Fruit fly (Drosophila melanogaster): Measurements from ENCODE around the gene CG31546.

The CG31546 gene

dm6 chr3R:5624115-5624878 lies 11.1 kb downstream of the CG31546 start, which contains the start of the genes Dph4, Spec2 and RpL13A (continued):
- TF ChIP-seq Deaf1 (tag; optimal IDR thresholded peaks at IDR 0.05) (peak; percentile 69), Hsf (GFP tag; optimal IDR thresholded peaks at IDR 0.05) (peak; percentile 87), CG7271 (tag; optimal IDR thresholded peaks at IDR 0.05) (peak; percentile 97), cato (GFP tag; optimal IDR thresholded peaks at IDR 0.05; ENCODE audit: borderline replicate concordance) (peak; percentile 76), pros (GFP tag; optimal IDR thresholded peaks at IDR 0.05) (peak; percentile 44), E2f2 (GFP tag; IDR thresholded peaks at IDR 0.05) (no peak), zen (tag; optimal IDR thresholded peaks at IDR 0.05) (peak; percentile 85), CG4707 (GFP tag; optimal IDR thresholded peaks at IDR 0.05) (peak; percentile 93), HHEX (GFP tag; optimal IDR thresholded peaks at IDR 0.05) (peak; percentile 96), jing (GFP tag; optimal IDR thresholded peaks at IDR 0.05) (peak; percentile 72), CG16863 (GFP tag; optimal IDR thresholded peaks at IDR 0.05) (peak; percentile 86), slp2 (GFP tag; optimal IDR thresholded peaks at IDR 0.05) (peak; percentile 88), zfh1 (GFP tag; IDR thresholded peaks at IDR 0.05) (no peak), Dref (GFP tag; IDR thresholded peaks at IDR 0.05) (no peak), lov (optimal IDR thresholded peaks at IDR 0.05) (no peak), lov (GFP tag; IDR thresholded peaks at IDR 0.05) (no peak), CG1603 (tag; optimal IDR thresholded peaks at IDR 0.05) (peak; percentile 96), PHDP (tag; optimal IDR thresholded peaks at IDR 0.05) (peak; percentile 92), Ets65A (GFP tag) (peak; percentile 98), oc (tag; optimal IDR thresholded peaks at IDR 0.05) (peak; percentile 80), Jarid2 (GFP tag; optimal IDR thresholded peaks at IDR 0.05) (peak; percentile 80), CG17361 (GFP tag; IDR thresholded peaks at IDR 0.05) (no peak), hbn (GFP tag; IDR thresholded peaks at IDR 0.05; ENCODE audit: partially characterized antibody) (no peak), danr (GFP tag; IDR thresholded peaks at IDR 0.05) (no peak), CG33213 (GFP tag; optimal IDR thresholded peaks at IDR 0.05) (peak; percentile 98), CG10209 (GFP tag; optimal IDR thresholded peaks at IDR 0.05) (peak; percentile 94), sc (optimal IDR thresholded peaks at IDR 0.05) (no peak), sc (GFP tag; optimal IDR thresholded peaks at IDR 0.05) (peak; percentile 86), CG5180 (GFP tag; optimal IDR thresholded peaks at IDR 0.05) (peak; percentile 82), Gsc (GFP tag; IDR thresholded peaks at IDR 0.05) (no peak), crol (GFP tag; IDR thresholded peaks at IDR 0.05) (no peak), CG15479 (GFP tag; optimal IDR thresholded peaks at IDR 0.05) (peak; percentile 82), corto (GFP tag; optimal IDR thresholded peaks at IDR 0.05) (no peak), CG34224 (GFP tag; IDR thresholded peaks at IDR 0.05; ENCODE audit: partially characterized antibody) (no peak), cg (GFP tag; optimal IDR thresholded peaks at IDR 0.05) (no peak), Dbx (GFP tag; IDR thresholded peaks at IDR 0.05) (no peak), lilli (GFP tag; optimal IDR thresholded peaks at IDR 0.05) (peak; percentile 87), CG16779 (GFP tag; IDR thresholded peaks at IDR 0.05) (no peak), mld (GFP tag; IDR thresholded peaks at IDR 0.05; ENCODE audit: partially characterized antibody) (no peak), wor (GFP tag; IDR thresholded peaks at IDR 0.05) (no peak), vfl (GFP tag; optimal IDR thresholded peaks at IDR 0.05) (peak; percentile 89), az2 (GFP tag; optimal IDR thresholded peaks at IDR 0.05) (peak; percentile 74), amos (GFP tag; IDR thresholded peaks at IDR 0.05; ENCODE audit: partially characterized antibody) (no peak), zen2 (GFP tag; IDR thresholded peaks at IDR 0.05; ENCODE audit: partially characterized antibody) (no peak), Mrtf (GFP tag; IDR thresholded peaks at IDR 0.05) (no peak), gem (tag; optimal IDR thresholded peaks at IDR 0.05) (peak; percentile 72), NfI (GFP tag; optimal IDR thresholded peaks at IDR 0.05) (peak; percentile 97), CG10366 (GFP tag; IDR thresholded peaks at IDR 0.05) (no peak), CG12104 (GFP tag; optimal IDR thresholded peaks at IDR 0.05) (peak; percentile 96), CG11560 (tag; IDR thresholded peaks at IDR 0.05) (no peak)
